Worm (Caenorhabditis elegans) whole organism, L1 larva: ENCODE results near the gene sre-16.
A peak's percentile ranks its signal among the peaks of the same experiment; 100 is the strongest.

Experiments used
- C34B4.2 ChIP-seq: sonication (generic microtip); optimal IDR thresholded peaks from 2 replicates; lab custom pipeline; 2017; ENCODE audit warnings: mild to moderate bottlenecking, missing genetic modification characterization, missing compliant biosample characterization
- aha-1 ChIP-seq: fragments of 150-350 bp; optimal IDR thresholded peaks from 2 replicates; lab custom pipeline; 2014; ENCODE audit warnings: missing biosample characterization, missing genetic modification characterization
- alr-1 ChIP-seq: fragments of 200-800 bp; sonication (Bioruptor generic); optimal IDR thresholded peaks from 2 replicates; lab custom pipeline; 2018; ENCODE audit warnings: borderline replicate concordance, mild to moderate bottlenecking, missing genetic modification characterization, missing compliant biosample characterization
- ama-1 ChIP-seq: fragments of 150-350 bp; optimal IDR thresholded peaks from 2 replicates; lab custom pipeline; 2014
- ceh-82 ChIP-seq, 3 experiments: fragments of 150-350 bp in 1 of 3; sonication (generic microtip) in 2 of 3; optimal IDR thresholded peaks; 2 replicates each; lab custom pipeline; 2014 to 2017; ENCODE audit warnings: missing biosample characterization in 3 of 3, missing genetic modification characterization in 3 of 3
- ceh-90 ChIP-seq: sonication (generic microtip); optimal IDR thresholded peaks from 2 replicates; lab custom pipeline; 2016; ENCODE audit warnings: missing genetic modification characterization, missing compliant biosample characterization
- efl-1 ChIP-seq, 4 experiments: fragments of 150-350 bp; optimal IDR thresholded peaks in 3 of 4; peaks in 1 of 4; 1 replicate in 1 of 4; 2 replicates in 3 of 4; lab custom pipeline; 2014; ENCODE audit warnings: missing biosample characterization in 2 of 4, missing genetic modification characterization in 2 of 4, missing genetic modification reagents in 2 of 4
- efl-3 ChIP-seq: fragments of 200-800 bp; sonication (Bioruptor generic); optimal IDR thresholded peaks from 2 replicates; lab custom pipeline; 2018; ENCODE audit warnings: mild to moderate bottlenecking, missing genetic modification characterization, missing compliant biosample characterization
- egl-27 ChIP-seq, 2 experiments: fragments of 150-350 bp in 1 of 2; sonication (generic microtip); optimal IDR thresholded peaks; 3 replicates each; lab custom pipeline; 2017 to 2018; ENCODE audit warnings: missing biosample characterization in 2 of 2, missing genetic modification characterization in 2 of 2, missing genetic modification reagents in 2 of 2
- elt-2 ChIP-seq: sonication (generic microtip); optimal IDR thresholded peaks from 2 replicates; lab custom pipeline; 2016; ENCODE audit warnings: missing genetic modification characterization, mild to moderate bottlenecking, inconsistent platforms, missing compliant biosample characterization, missing genetic modification reagents
- elt-3 ChIP-seq, 6 experiments: fragments of 150-350 bp in 1 of 6; sonication (generic microtip); optimal IDR thresholded peaks; 2 replicates each; lab custom pipeline; 2017 to 2018; ENCODE audit warnings: missing biosample characterization in 6 of 6, missing genetic modification characterization in 6 of 6, inconsistent platforms in 1 of 6
- fkh-4 ChIP-seq: sonication (generic microtip); optimal IDR thresholded peaks from 2 replicates; lab custom pipeline; 2016; ENCODE audit warnings: missing compliant biosample characterization, missing genetic modification characterization, borderline replicate concordance
- fos-1 ChIP-seq: fragments of 150-350 bp; optimal IDR thresholded peaks from 2 replicates; lab custom pipeline; 2014; ENCODE audit warnings: missing biosample characterization, missing genetic modification characterization
- hpl-2 ChIP-seq: fragments of 150-350 bp; optimal IDR thresholded peaks from 2 replicates; lab custom pipeline; 2014; ENCODE audit warnings: missing biosample characterization, missing genetic modification reagents, missing genetic modification characterization
- isw-1 ChIP-seq: fragments of 200-800 bp; sonication (Bioruptor generic); IDR thresholded peaks from 2 replicates; pipeline ENCODE4 v1.3.6; 2022; ENCODE audit warnings: missing genetic modification characterization, missing compliant biosample characterization
- jun-1 ChIP-seq: fragments of 150-350 bp; optimal IDR thresholded peaks from 2 replicates; lab custom pipeline; 2014; ENCODE audit warnings: missing biosample characterization, missing genetic modification reagents, missing genetic modification characterization
- lin-13 ChIP-seq: fragments of 150-350 bp; optimal IDR thresholded peaks from 2 replicates; lab custom pipeline; 2014; ENCODE audit warnings: missing biosample characterization, missing genetic modification reagents, missing genetic modification characterization
- lin-14 ChIP-seq: fragments of 200-800 bp; sonication (Bioruptor generic); optimal IDR thresholded peaks from 2 replicates; lab custom pipeline; 2018; ENCODE audit warnings: mild to moderate bottlenecking, missing genetic modification characterization, moderate library complexity, missing compliant biosample characterization
- lin-35 ChIP-seq, 2 experiments: fragments of 150-350 bp; optimal IDR thresholded peaks; 2 replicates each; lab custom pipeline; 2014; ENCODE audit warnings: missing biosample characterization in 2 of 2, missing genetic modification characterization in 2 of 2, missing genetic modification reagents in 2 of 2
- lir-3 ChIP-seq: sonication (generic microtip); optimal IDR thresholded peaks from 2 replicates; lab custom pipeline; 2016; ENCODE audit warnings: mild to moderate bottlenecking, missing genetic modification characterization, moderate library complexity, missing compliant biosample characterization; ENCODE audit not compliant: poor library complexity
- nhr-11 ChIP-seq: fragments of 150-350 bp; optimal IDR thresholded peaks from 2 replicates; lab custom pipeline; 2014; ENCODE audit warnings: missing biosample characterization, missing genetic modification characterization
- nhr-20 ChIP-seq: sonication (generic microtip); optimal IDR thresholded peaks from 2 replicates; lab custom pipeline; 2016; ENCODE audit warnings: mild to moderate bottlenecking, missing genetic modification characterization, missing compliant biosample characterization
- nhr-237 ChIP-seq: fragments of 150-350 bp; optimal IDR thresholded peaks from 2 replicates; lab custom pipeline; 2014; ENCODE audit warnings: missing biosample characterization, missing genetic modification characterization
- nhr-28 ChIP-seq: fragments of 150-350 bp; optimal IDR thresholded peaks from 2 replicates; lab custom pipeline; 2014; ENCODE audit warnings: missing biosample characterization, missing genetic modification characterization
- nhr-71 ChIP-seq: sonication (generic microtip); optimal IDR thresholded peaks from 2 replicates; lab custom pipeline; 2016; ENCODE audit warnings: mild to moderate bottlenecking, missing genetic modification characterization, moderate library complexity, missing compliant biosample characterization
- nhr-77 ChIP-seq: fragments of 150-350 bp; optimal IDR thresholded peaks from 2 replicates; lab custom pipeline; 2014; ENCODE audit warnings: missing biosample characterization, missing genetic modification characterization
- skn-1 ChIP-seq: fragments of 150-350 bp; optimal IDR thresholded peaks from 2 replicates; lab custom pipeline; 2014; ENCODE audit warnings: missing biosample characterization, missing genetic modification characterization
- snpc-4 ChIP-seq: fragments of 150-350 bp; optimal IDR thresholded peaks from 2 replicates; lab custom pipeline; 2014; ENCODE audit warnings: missing biosample characterization, missing genetic modification characterization
- snu-23 ChIP-seq: sonication (generic microtip); optimal IDR thresholded peaks from 2 replicates; lab custom pipeline; 2016; ENCODE audit warnings: missing genetic modification characterization, missing compliant biosample characterization
- sox-4 ChIP-seq: sonication (generic microtip); optimal IDR thresholded peaks from 2 replicates; lab custom pipeline; 2016; ENCODE audit warnings: missing genetic modification characterization, missing compliant biosample characterization
- sup-37 ChIP-seq: fragments of 200-800 bp; sonication (Bioruptor generic); optimal IDR thresholded peaks from 2 replicates; lab custom pipeline; 2018; ENCODE audit warnings: mild to moderate bottlenecking, missing genetic modification characterization, missing compliant biosample characterization
- unc-130 ChIP-seq: fragments of 150-350 bp; optimal IDR thresholded peaks from 2 replicates; lab custom pipeline; 2017; ENCODE audit warnings: missing biosample characterization, missing genetic modification characterization, inconsistent platforms
- unc-30 ChIP-seq: sonication (generic microtip); optimal IDR thresholded peaks from 2 replicates; lab custom pipeline; 2017; ENCODE audit warnings: missing biosample characterization, missing genetic modification characterization
- unc-62 ChIP-seq: fragments of 150-350 bp; optimal IDR thresholded peaks from 2 replicates; lab custom pipeline; 2014; ENCODE audit warnings: missing biosample characterization, missing genetic modification reagents, missing genetic modification characterization
- unc-98 ChIP-seq: fragments of 200-800 bp; sonication (Bioruptor generic); IDR thresholded peaks from 2 replicates; pipeline ENCODE4 v1.3.6; 2022; ENCODE audit warnings: missing genetic modification characterization, missing compliant biosample characterization

Gene sre-16

ce11 chrIV:12197679-12198078, 38.2 kb downstream of the sre-16 start:
- TF ChIP-seq efl-1 (optimal IDR thresholded peaks at IDR 0.05; lab: Kevin White, UChicago) (no peak), efl-1 (GFP tag; optimal IDR thresholded peaks at IDR 0.05 in 1 of 2; lab: Kevin White, UChicago) (peak in 1 of 2 experiments; percentile 16), nhr-20 (tag; lab: Kevin White, UChicago) (no peak), isw-1 (GFP tag; lab: Robert Waterston, UW) (no peak), elt-2 (peak; percentile 71), nhr-28 (tag; lab: Kevin White, UChicago) (no peak), jun-1 (tag; lab: Kevin White, UChicago) (peak; percentile 2), lin-35 (GFP tag; optimal IDR thresholded peaks at IDR 0.05; lab: Kevin White, UChicago) (peak in 1 of 2 experiments; percentile 5), nhr-71 (tag; lab: Kevin White, UChicago) (peak; percentile 18), hpl-2 (GFP tag; lab: Kevin White, UChicago) (no peak), C34B4.2 (no peak), egl-27 (tag; optimal IDR thresholded peaks at IDR 0.05; lab: Kevin White, UChicago) (no peak), alr-1 (tag; lab: Kevin White, UChicago) (no peak)
- TF ChIP-seq, all 84 proteins: peak for 5

- no peak for TF ChIP-seq unc-98 (GFP tag; lab: Robert Waterston, UW)
- TF ChIP-seq aha-1 (tag; lab: Kevin White, UChicago): no peak
- no peak for TF ChIP-seq snu-23
- TF ChIP-seq unc-62 (GFP tag; lab: Kevin White, UChicago): no peak
- TF ChIP-seq ceh-82 (tag; optimal IDR thresholded peaks at IDR 0.05; lab: Kevin White, UChicago): no peak
- TF ChIP-seq snpc-4 (tag; lab: Kevin White, UChicago): no peak
- no peak for TF ChIP-seq sup-37 (GFP tag; lab: Kevin White, UChicago)
- TF ChIP-seq lir-3: no peak
- TF ChIP-seq efl-3 (GFP tag; lab: Kevin White, UChicago): no peak
- no peak for TF ChIP-seq nhr-77
- no peak for TF ChIP-seq unc-30 (tag; lab: Kevin White, UChicago)
- no peak for TF ChIP-seq lin-13 (GFP tag; lab: Kevin White, UChicago)
- TF ChIP-seq isw-1 (GFP tag; lab: Robert Waterston, UW): no peak
- TF ChIP-seq ama-1 (lab: Kevin White, UChicago): no peak
- TF ChIP-seq unc-130 (tag; lab: Kevin White, UChicago): no peak
- TF ChIP-seq sox-4 (tag; lab: Kevin White, UChicago): no peak
- TF ChIP-seq fos-1 (tag; lab: Kevin White, UChicago): no peak
- no peak for TF ChIP-seq skn-1 (tag; lab: Kevin White, UChicago)
- TF ChIP-seq fkh-4: no peak
Observed at ce11 chrIV:12196608-12197007, 39.3 kb downstream of the sre-16 start.

- TF ChIP-seq efl-1 (optimal IDR thresholded peaks at IDR 0.05; lab: Kevin White, UChicago): no peak
- peak in 1 of 2 experiments; percentile 46 for TF ChIP-seq efl-1 (GFP tag; optimal IDR thresholded peaks at IDR 0.05 in 1 of 2; lab: Kevin White, UChicago)
- no peak for TF ChIP-seq elt-3 (tag; optimal IDR thresholded peaks at IDR 0.05; lab: Kevin White, UChicago)
Observed at ce11 chrIV:12194668-12195067, 41.2 kb downstream of the sre-16 start.

- no peak for TF ChIP-seq ceh-90 (tag; lab: Kevin White, UChicago)
- no peak for TF ChIP-seq efl-1 (optimal IDR thresholded peaks at IDR 0.05; lab: Kevin White, UChicago)
- TF ChIP-seq efl-1 (GFP tag; optimal IDR thresholded peaks at IDR 0.05 in 1 of 2; lab: Kevin White, UChicago): peak in 1 of 2 experiments; percentile 14
- TF ChIP-seq, all 84 proteins: peak for 1
Observed at ce11 chrIV:12193338-12193737, 42.6 kb downstream of the sre-16 start.

- TF ChIP-seq lin-14 (GFP tag; lab: Kevin White, UChicago) (peak; percentile 10), nhr-11 (tag; lab: Kevin White, UChicago) (no peak), nhr-237 (tag; lab: Kevin White, UChicago) (no peak), nhr-77 (no peak)
Observed at ce11 chrIV:12192104-12192763, 43.7 kb downstream of the sre-16 start.
